Worm (Caenorhabditis elegans) whole organism, young adult: ENCODE measurements around the gene cpg-1.

Experiments used
- F10E7.11 ChIP-seq: sonication (generic microtip); optimal IDR thresholded peaks from 2 replicates; lab custom pipeline; 2017; ENCODE audit warnings: mild to moderate bottlenecking, missing genetic modification characterization, moderate library complexity, missing compliant biosample characterization
- F39B2.1 ChIP-seq: fragments of 200-800 bp; sonication (Bioruptor generic); IDR thresholded peaks from 2 replicates; pipeline ENCODE4 v1.3.6; 2022; ENCODE audit warnings: missing genetic modification reagents, missing genetic modification characterization, missing compliant biosample characterization
- K12H6.12 ChIP-seq: fragments of 200-800 bp; sonication (Bioruptor generic); optimal IDR thresholded peaks from 2 replicates; lab custom pipeline; 2018; ENCODE audit warnings: mild to moderate bottlenecking, missing genetic modification characterization, missing compliant biosample characterization
- T26A5.8 ChIP-seq: sonication (generic microtip); optimal IDR thresholded peaks from 2 replicates; lab custom pipeline; 2016; ENCODE audit warnings: missing genetic modification characterization, missing compliant biosample characterization
- Y95B8A.8 ChIP-seq: fragments of 200-800 bp; sonication (Bioruptor generic); IDR thresholded peaks from 2 replicates; pipeline ENCODE4 v1.3.6; 2022; ENCODE audit warnings: missing genetic modification reagents, missing genetic modification characterization, missing compliant biosample characterization
- ama-1 ChIP-seq, 3 experiments: fragments of 150-350 bp in 1 of 3; sonication (generic microtip) in 2 of 3; optimal IDR thresholded peaks; 2 replicates each; lab custom pipeline; 2014 to 2018; ENCODE audit warnings: missing biosample characterization in 2 of 3, missing genetic modification characterization in 2 of 3, missing genetic modification reagents in 2 of 3
- attf-6 ChIP-seq: fragments of 200-800 bp; sonication (Bioruptor generic); IDR thresholded peaks from 2 replicates; pipeline ENCODE4 v1.3.6; 2022; ENCODE audit warnings: missing genetic modification reagents, missing genetic modification characterization, missing compliant biosample characterization
- dpl-1 ChIP-seq: fragments of 150-350 bp; optimal IDR thresholded peaks from 2 replicates; lab custom pipeline; 2014; ENCODE audit warnings: missing biosample characterization, missing genetic modification reagents, missing genetic modification characterization
- hmg-1.2 ChIP-seq: fragments of 200-800 bp; sonication (Bioruptor generic); IDR thresholded peaks from 2 replicates; pipeline ENCODE4 v1.3.6; 2022; ENCODE audit warnings: missing genetic modification reagents, missing genetic modification characterization, missing compliant biosample characterization
- lin-54 ChIP-seq: fragments of 200-800 bp; sonication (Bioruptor generic); optimal IDR thresholded peaks from 2 replicates; lab custom pipeline; 2018; ENCODE audit warnings: mild to moderate bottlenecking, missing genetic modification characterization, missing compliant biosample characterization
- madf-10 ChIP-seq: sonication (generic microtip); optimal IDR thresholded peaks from 2 replicates; lab custom pipeline; 2016; ENCODE audit warnings: mild to moderate bottlenecking, missing genetic modification characterization, missing compliant biosample characterization
- snpc-4 ChIP-seq, 5 experiments: fragments of 150-350 bp in 1 of 5; sonication (generic microtip) in 4 of 5; optimal IDR thresholded peaks; 2 replicates each; lab custom pipeline; 2014 to 2018; ENCODE audit warnings: missing genetic modification characterization in 5 of 5, missing biosample characterization in 3 of 5, antibody characterized with exemption in 2 of 5, mild to moderate bottlenecking in 2 of 5, missing compliant biosample characterization in 2 of 5, missing genotype in 2 of 5, moderate library complexity in 2 of 5, missing genetic modification reagents in 1 of 5
- tbp1 ChIP-seq: fragments of 200-800 bp; sonication (Bioruptor generic); optimal IDR thresholded peaks from 2 replicates; lab custom pipeline; 2018; ENCODE audit warnings: mild to moderate bottlenecking, missing genetic modification characterization, missing compliant biosample characterization
- ztf-26 ChIP-seq: sonication (generic microtip); optimal IDR thresholded peaks from 2 replicates; lab custom pipeline; 2017; ENCODE audit warnings: missing genetic modification characterization, missing compliant biosample characterization

DNA sequence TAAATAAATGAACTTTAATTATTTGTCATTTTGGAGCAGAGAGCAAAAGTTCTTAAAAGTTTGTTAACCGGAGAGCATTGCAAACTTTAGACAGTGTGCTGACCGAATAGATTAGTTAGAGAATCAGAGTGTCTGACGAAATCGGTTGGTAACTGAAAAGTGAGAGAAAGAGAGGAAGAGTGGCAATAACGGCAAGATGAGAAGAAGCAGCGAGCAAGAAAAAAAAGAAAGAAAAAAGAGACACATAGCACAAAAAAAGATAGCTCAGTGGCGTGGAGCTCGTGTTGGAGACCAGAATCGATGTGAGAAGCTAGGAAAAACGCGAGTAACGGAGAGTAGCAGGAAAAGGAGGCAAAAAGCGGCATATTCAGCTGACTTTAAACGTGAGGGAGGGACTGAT lies 15.2 kb downstream of the cpg-1 start:
- no peak for TF ChIP-seq snpc-4 (GFP tag; optimal IDR thresholded peaks at IDR 0.05; lab: Kevin White, UChicago)
- no peak for TF ChIP-seq snpc-4 (tag; optimal IDR thresholded peaks at IDR 0.05; lab: Kevin White, UChicago)
- no peak for TF ChIP-seq Y95B8A.8 (GFP tag; lab: Robert Waterston, UW)
- no peak for TF ChIP-seq T26A5.8 (tag; lab: Kevin White, UChicago)
- no peak for TF ChIP-seq ama-1 (optimal IDR thresholded peaks at IDR 0.05; lab: Kevin White, UChicago)
- TF ChIP-seq ama-1 (GFP tag; optimal IDR thresholded peaks at IDR 0.05; lab: Kevin White, UChicago), result no peak
- peak; percentile 45 for TF ChIP-seq hmg-1.2 (GFP tag; lab: Robert Waterston, UW)
- TF ChIP-seq tbp1, result no peak
- TF ChIP-seq dpl-1 (GFP tag; lab: Kevin White, UChicago), result no peak
- TF ChIP-seq F39B2.1, result no peak
- no peak for TF ChIP-seq ztf-26 (tag; lab: Kevin White, UChicago)
- no peak for TF ChIP-seq attf-6 (GFP tag; lab: Robert Waterston, UW)
- TF ChIP-seq lin-54 (GFP tag; lab: Kevin White, UChicago), result no peak
- no peak for TF ChIP-seq madf-10 (tag; lab: Kevin White, UChicago)
- no peak for TF ChIP-seq F10E7.11 (tag; lab: Kevin White, UChicago)
- TF ChIP-seq K12H6.12, result peak; percentile 14
